Worm (Caenorhabditis elegans) whole organism, mixed stage, embryonic: Measurements from ENCODE around the gene T20B12.7.

Experiments
- ceh-43 ChIP-seq: fragments of 200-800 bp; sonication (Bioruptor generic); optimal IDR thresholded peaks from 2 replicates; lab custom pipeline; 2018; ENCODE audit warnings: mild to moderate bottlenecking, missing genetic modification characterization, moderate library complexity, missing compliant biosample characterization
- elt-1 ChIP-seq: sonication (generic microtip); optimal IDR thresholded peaks from 2 replicates; lab custom pipeline; 2017; ENCODE audit warnings: missing genetic modification characterization, mild to moderate bottlenecking, missing compliant biosample characterization, antibody characterized with exemption, moderate library complexity, borderline replicate concordance; ENCODE audit not compliant: insufficient read depth
- mls-2 ChIP-seq: sonication (generic microtip); optimal IDR thresholded peaks from 2 replicates; lab custom pipeline; 2016; ENCODE audit warnings: mild to moderate bottlenecking, missing genetic modification characterization, moderate library complexity, missing compliant biosample characterization
- nhr-2 ChIP-seq: fragments of 150-350 bp; optimal IDR thresholded peaks from 2 replicates; lab custom pipeline; 2014; ENCODE audit warnings: missing biosample characterization, missing genetic modification characterization
- pha-4 ChIP-seq: fragments of 150-350 bp; optimal IDR thresholded peaks from 2 replicates; lab custom pipeline; 2018; ENCODE audit warnings: missing biosample characterization, missing genetic modification reagents, missing genetic modification characterization

DNA sequence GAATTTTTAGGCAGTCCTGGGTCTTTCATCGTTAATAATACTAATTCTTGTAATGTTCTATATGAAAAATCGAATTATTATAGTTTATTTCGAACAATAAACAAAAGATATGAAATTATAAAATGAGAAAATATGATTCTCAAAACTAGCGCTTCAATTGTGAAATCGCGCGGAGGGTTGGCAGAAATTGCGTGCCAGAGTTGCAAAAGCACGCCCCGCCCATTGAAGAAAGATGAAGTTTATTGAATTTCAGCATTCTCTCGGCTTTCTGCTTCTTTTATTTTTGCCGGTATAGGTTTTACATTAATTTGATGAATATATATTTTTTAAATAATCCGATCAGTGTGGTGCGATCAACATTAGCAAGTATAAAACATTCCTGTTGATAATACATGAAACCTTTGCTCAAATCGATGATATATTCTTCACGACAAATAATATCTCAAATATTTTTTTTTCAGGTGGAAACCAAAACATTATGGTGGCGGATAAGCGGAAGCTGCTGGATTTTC lies 19.8 kb downstream of the T20B12.7 start, which contains the start of the genes eco-1 and hmgr-1:
- no peak for TF ChIP-seq mls-2 (tag; lab: Kevin White, UChicago)
- TF ChIP-seq pha-4: no peak
- no peak for TF ChIP-seq nhr-2 (tag; lab: Kevin White, UChicago)
- no peak for TF ChIP-seq elt-1 (tag; lab: Kevin White, UChicago)
- no peak for TF ChIP-seq ceh-43
